Fruit fly (Drosophila melanogaster): Measurements from ENCODE around the gene CG10713.

Gene CG10713

DNA sequence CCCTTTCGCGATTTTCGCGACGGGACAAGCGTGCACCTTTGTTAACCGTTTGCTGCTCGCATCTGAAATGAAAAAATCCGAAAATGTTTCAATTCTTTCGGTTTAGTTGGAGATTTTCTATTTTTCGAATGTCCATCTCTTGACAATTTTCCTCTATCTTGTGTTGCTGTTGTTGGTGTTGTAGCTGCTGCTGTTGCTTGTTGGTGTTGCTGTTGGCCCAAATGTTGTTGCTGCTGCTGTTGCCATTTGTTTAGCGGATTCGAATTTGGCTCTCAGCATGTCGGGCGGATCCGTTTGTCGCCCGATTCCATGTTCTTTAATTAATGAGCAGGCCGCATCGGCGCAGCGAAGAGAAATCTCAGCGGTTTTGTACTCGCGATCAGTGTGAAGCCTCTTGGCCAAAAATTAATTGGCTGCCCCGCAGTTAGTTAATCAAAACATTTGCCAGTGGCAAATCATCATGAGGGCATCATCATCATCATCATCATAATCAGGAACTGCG, 12.7 kb downstream of the CG10713 start, which contains the start of gene CG32121:
Gene CG32121, minus strand, starts transcription at position 51 of the 502 bp plus-strand sequence.
- TF ChIP-seq CG8478 (optimal IDR thresholded peaks at IDR 0.05) (no peak), pan (optimal IDR thresholded peaks at IDR 0.05) (no peak), Dll (optimal IDR thresholded peaks at IDR 0.05) (no peak), usp (GFP tag; optimal IDR thresholded peaks at IDR 0.05) (no peak), EcR (GFP tag; optimal IDR thresholded peaks at IDR 0.05) (no peak), psq (optimal IDR thresholded peaks at IDR 0.05) (no peak)

DNA sequence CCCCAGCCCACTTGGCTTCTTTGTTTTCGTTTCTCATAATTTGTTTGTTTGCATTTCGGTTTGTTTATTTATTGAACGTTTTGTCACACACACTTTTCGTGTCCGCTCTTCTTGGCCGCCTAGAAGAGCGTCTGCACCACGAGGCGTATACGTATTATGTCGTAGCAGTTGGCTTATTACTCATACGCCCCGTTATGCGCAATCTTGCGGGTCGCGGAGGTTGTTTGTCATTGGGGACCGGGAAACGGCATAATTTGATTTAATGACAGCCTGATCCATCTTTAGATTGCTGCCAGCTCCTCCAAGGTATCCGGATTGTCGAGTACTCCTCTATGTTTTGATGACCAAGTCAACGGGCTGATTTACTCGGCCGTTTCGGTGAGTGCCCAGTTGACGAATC, 14.8 kb downstream of the CG10713 start:
- TF ChIP-seq pan (optimal IDR thresholded peaks at IDR 0.05) (no peak), CG8478 (optimal IDR thresholded peaks at IDR 0.05) (no peak)

DNA sequence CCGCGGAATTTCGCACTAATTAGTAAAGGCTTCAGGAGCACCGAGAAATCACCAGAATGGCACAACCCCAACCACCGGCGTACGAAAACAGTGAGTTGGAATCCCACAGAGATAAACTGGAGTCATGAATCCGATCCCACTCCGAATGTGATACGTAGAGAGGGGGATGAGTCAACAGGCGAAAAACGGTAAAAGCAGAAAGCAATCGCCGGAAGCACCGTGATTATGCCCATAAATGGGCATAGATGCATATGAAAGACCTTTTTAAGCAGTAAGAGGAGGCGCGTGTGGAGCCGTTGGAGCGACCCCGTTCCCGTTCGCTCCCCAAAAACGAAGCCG, 22.2 kb downstream of the CG10713 start:
- no peak for TF ChIP-seq pan (optimal IDR thresholded peaks at IDR 0.05)
- TF ChIP-seq psq (optimal IDR thresholded peaks at IDR 0.05), result no peak
- TF ChIP-seq usp (GFP tag; optimal IDR thresholded peaks at IDR 0.05), result no peak
- no peak for TF ChIP-seq CG8478 (optimal IDR thresholded peaks at IDR 0.05)

DNA sequence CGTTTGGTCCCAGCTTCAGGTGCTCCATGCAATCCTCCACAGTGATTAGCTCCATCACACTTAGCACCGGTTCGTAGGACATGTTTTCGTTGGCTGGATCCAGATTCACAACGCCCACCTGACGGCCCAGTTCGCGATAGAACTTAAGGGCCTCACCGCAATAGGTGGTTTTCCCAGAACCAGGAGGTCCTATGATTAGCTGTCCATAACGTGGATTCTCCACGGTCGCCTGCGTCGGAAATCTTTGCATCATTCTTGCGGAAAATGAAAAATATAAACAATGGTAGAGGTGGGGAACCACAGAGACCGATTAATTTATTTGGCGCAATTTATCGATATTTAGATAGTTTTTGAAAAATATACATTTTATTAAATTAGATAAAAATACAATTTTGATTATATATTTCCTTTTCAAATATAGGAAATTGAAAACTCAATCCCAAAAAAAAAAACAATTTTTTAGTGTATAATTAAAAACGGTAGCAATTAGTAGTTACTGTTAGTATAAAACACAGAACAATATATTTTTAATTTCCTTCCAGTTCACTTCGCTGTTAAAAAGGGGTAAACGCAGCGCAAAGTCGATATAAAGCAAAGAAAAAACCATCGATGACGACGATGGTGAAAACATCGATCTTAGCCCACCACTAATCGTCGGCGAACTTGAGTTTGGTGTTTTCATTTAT, 22.7 kb downstream of the CG10713 start, which contains the start of the genes CG10222 and flr:
Gene CG10222, minus strand, starts transcription at position 254 of the 686 bp plus-strand sequence.
Gene flr, plus strand, starts transcription at position 644 of the 686 bp plus-strand sequence.
- TF ChIP-seq pan (optimal IDR thresholded peaks at IDR 0.05) (no peak), psq (optimal IDR thresholded peaks at IDR 0.05) (no peak), Dll (optimal IDR thresholded peaks at IDR 0.05) (no peak), usp (GFP tag; optimal IDR thresholded peaks at IDR 0.05) (no peak)

DNA sequence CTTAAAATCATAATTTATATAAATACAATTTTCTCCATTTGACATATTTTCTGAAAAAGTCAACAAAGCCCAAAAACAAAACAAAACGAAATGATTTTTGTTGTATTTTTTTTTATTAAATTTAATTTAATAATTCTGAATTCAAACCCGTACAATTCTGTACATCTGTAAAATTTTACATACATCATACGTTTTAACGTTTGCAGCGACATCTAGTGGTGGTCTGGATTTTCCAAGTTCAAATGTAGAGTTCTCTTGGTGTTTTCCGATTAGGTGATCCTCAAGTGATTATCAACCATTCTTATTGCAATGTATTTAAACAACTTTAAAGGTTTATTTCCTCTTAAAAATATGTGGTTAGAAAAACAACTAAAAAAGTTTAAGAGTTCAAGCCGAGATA, 24.0 kb downstream of the CG10713 start:
- TF ChIP-seq usp (GFP tag; optimal IDR thresholded peaks at IDR 0.05), result no peak
- TF ChIP-seq psq (optimal IDR thresholded peaks at IDR 0.05), result no peak
- no peak for TF ChIP-seq CG8478 (optimal IDR thresholded peaks at IDR 0.05)
- TF ChIP-seq EcR (GFP tag; optimal IDR thresholded peaks at IDR 0.05), result no peak
- TF ChIP-seq pan (optimal IDR thresholded peaks at IDR 0.05), result no peak
- TF ChIP-seq Dll (optimal IDR thresholded peaks at IDR 0.05), result no peak

DNA sequence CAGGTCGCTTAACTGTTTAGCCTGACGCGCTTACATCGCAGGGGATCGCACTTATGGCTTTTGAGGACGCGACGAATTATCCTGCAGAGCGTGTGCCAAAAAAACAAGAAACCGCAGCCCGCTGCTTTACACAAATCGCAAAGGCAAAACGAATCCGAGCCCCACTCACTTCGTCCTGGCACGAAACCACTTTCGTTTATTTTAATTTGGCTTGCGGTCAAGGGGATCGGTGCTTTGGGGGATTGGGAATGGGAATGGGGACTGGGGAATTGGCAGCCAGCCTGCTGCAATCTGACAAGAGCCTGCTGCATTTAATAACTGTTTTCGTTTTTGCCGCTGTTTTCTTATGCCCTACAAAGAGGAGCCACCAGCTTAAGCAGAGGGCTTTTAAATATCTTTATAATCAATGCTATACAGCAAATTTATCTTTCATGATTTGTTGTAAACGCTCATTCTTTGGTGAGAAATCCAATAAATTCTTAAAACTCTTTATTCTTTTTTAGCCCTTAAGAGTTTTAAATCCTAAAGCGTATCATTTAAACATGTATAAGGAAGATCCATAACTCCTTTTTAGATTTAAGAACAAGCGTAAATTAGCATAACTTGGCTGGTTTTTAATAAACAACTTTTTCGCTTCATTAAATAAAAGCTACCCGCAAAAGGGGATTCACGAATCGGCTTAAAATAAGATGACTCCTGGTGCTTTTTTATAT, 25.1 kb downstream of the CG10713 start:
- TF ChIP-seq Dll (optimal IDR thresholded peaks at IDR 0.05) (no peak), CG8478 (optimal IDR thresholded peaks at IDR 0.05) (no peak), usp (GFP tag; optimal IDR thresholded peaks at IDR 0.05) (no peak), pan (optimal IDR thresholded peaks at IDR 0.05) (no peak), psq (optimal IDR thresholded peaks at IDR 0.05) (no peak)

DNA sequence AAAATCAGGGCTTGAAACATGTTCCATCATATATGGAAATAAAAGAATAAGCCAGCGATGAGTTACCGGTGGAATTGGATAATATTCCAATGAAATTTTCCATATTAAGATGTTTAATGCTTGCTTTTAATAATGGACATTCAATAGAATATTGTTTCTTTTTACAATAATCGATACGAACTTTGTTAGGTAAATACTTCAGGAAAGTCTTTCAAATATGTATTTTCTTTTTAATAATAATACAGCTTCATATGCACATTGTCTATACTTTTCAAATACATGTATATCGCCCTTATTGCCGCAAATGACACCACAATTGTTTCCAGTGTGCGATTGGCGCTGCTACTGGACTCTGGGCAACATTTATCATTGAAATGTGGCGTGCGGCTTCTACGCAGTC, 28.2 kb downstream of the CG10713 start:
- TF ChIP-seq Dll (optimal IDR thresholded peaks at IDR 0.05) (no peak), EcR (GFP tag; optimal IDR thresholded peaks at IDR 0.05) (no peak), CG8478 (optimal IDR thresholded peaks at IDR 0.05) (no peak), usp (GFP tag; optimal IDR thresholded peaks at IDR 0.05) (no peak), pan (optimal IDR thresholded peaks at IDR 0.05) (no peak), psq (optimal IDR thresholded peaks at IDR 0.05) (no peak)

DNA sequence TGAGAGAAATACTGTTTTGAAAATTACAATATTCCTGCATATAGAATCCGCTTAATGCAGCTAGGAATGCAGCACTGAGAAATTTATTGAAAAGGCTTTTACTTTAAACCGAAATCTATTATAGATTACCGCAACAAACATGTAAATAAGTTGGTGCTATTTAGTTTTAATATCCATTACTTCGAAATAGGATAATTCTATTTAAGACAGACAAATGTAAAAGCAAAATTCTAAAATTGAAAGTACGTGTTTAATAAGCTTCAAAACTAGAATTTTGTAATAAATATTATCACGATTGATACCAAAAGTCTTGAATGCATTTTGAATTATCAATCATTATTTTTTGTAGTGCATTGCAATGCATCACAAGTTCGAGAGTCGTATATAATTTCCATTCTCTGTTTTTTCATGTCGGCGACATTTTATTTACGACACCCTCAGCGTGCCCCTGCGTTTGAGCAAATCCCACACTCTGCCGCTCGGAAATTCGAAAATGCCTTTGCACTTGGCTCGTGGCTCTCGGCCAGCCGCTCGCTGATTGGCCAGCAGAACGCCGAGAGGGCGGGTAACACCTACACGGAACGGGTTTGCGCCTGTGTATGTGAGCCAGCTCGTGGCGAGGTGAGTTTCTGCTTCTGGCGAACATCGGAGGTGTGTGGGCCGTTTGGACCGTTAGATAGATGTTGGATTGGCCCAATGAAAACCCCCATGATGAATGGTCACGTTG, 31.7 kb downstream of the CG10713 start:
- TF ChIP-seq pan (optimal IDR thresholded peaks at IDR 0.05) (no peak), EcR (GFP tag; optimal IDR thresholded peaks at IDR 0.05) (no peak), psq (optimal IDR thresholded peaks at IDR 0.05) (no peak), Dll (optimal IDR thresholded peaks at IDR 0.05) (no peak), CG8478 (optimal IDR thresholded peaks at IDR 0.05) (no peak), usp (GFP tag; optimal IDR thresholded peaks at IDR 0.05) (no peak)

DNA sequence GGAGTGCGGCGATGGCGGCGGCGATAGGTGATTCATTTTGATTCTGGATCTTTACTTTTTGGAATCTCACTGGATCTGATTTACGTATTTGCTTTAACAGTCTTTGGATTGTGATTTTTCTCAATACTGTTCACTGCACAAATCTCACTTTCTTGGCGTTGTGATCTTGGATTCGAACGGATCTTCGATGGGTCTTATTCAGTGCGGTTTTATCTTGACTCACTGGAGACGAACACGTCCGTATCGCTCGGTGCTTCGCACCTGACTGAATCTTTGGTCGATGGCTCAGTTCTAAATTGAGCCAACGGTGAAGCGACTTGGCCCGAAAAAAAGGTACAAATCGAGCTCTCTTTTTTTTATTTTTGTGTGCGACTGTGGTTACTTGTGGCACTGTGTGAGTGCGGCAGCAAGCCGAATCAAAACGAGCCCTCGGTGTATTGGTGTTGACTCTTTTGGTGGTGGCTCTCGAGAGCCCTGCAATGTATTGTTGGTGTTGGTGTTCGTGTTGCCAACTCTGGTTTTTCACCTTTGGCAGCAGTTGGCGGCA, 34.1 kb downstream of the CG10713 start, which contains the start of gene sens:
Gene sens, minus strand, starts transcription at position 254 of the 547 bp plus-strand sequence.
- TF ChIP-seq pan (optimal IDR thresholded peaks at IDR 0.05) (no peak), psq (optimal IDR thresholded peaks at IDR 0.05) (no peak), usp (GFP tag; optimal IDR thresholded peaks at IDR 0.05) (no peak), Dll (optimal IDR thresholded peaks at IDR 0.05) (no peak), CG8478 (optimal IDR thresholded peaks at IDR 0.05) (no peak), EcR (GFP tag; optimal IDR thresholded peaks at IDR 0.05) (no peak)

DNA sequence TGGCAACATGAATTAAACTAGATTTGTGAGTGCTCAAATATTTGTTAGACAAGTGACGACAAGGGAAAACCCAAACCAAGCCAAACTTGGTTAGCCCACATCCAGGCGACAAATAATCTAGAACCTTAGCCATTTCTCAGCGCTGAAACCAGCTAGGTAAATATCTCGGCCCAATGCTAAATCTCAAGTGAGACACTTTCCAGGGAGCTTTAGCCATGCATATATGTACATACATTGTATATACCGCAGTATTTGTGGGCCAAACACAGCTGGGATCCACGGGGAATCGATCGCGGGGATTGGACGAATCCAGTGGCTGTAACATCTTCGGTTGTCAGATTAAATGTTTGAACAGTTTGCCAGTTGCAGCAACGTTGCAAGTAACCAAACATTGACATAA, 37.4 kb downstream of the CG10713 start:
- TF ChIP-seq pan (optimal IDR thresholded peaks at IDR 0.05) (no peak), psq (optimal IDR thresholded peaks at IDR 0.05) (no peak), usp (GFP tag; optimal IDR thresholded peaks at IDR 0.05) (no peak), CG8478 (optimal IDR thresholded peaks at IDR 0.05) (no peak), Dll (optimal IDR thresholded peaks at IDR 0.05) (no peak), EcR (GFP tag; optimal IDR thresholded peaks at IDR 0.05) (no peak)

DNA sequence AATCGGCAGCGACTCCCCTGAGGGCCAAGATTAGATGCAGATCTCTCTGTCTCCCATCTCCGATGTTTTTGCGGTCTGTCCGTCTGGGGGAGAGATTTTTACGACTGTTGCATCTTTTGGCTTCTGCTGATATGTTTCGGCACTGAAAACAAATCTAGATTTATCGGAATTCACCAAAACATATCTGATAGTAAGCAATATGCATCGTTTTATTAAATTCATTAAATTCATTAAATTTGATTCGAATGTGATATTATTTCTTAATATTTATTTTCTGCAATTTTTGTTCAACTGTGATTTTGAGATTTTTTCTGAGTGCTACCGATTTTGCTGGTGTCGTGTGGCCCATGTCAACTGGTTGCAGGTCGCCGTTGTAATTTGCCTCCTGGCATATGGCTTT, 41.5 kb downstream of the CG10713 start:
- TF ChIP-seq psq (optimal IDR thresholded peaks at IDR 0.05) (no peak), Dll (optimal IDR thresholded peaks at IDR 0.05) (no peak), usp (GFP tag; optimal IDR thresholded peaks at IDR 0.05) (no peak), pan (optimal IDR thresholded peaks at IDR 0.05) (no peak), CG8478 (optimal IDR thresholded peaks at IDR 0.05) (no peak), EcR (GFP tag; optimal IDR thresholded peaks at IDR 0.05) (no peak)

DNA sequence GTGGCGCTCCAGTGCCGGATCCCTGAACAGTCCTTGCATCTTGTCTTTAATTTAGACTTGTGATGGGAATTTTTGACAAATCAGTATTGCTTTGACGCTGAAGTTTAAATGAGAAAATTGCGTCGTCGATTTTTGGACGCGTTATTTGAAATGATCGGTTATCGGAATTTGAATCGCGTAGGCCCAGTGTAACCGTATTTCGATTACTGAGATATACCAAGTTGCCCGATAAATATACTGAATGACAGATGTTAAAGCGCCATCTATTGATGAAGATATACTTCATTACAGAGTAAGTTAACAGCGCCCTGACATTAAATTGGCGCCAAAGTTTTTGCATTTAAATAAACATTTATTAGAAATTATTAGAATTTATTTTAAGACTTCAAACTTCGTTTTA, 45.2 kb downstream of the CG10713 start, which contains the start of gene Poc1:
Gene Poc1, minus strand, starts transcription at position 173 of the 400 bp plus-strand sequence.
- no peak for TF ChIP-seq usp (GFP tag; optimal IDR thresholded peaks at IDR 0.05)
